Fruit fly (Drosophila melanogaster) whole organism, embryonic: ENCODE data around the gene CG9667.
A peak's percentile ranks its signal among the peaks of the same experiment; 100 is the strongest.

ENCODE experiments used
- CG10147 ChIP-seq: fragments of 200-800 bp; sonication (Bioruptor generic); optimal IDR thresholded peaks from 2 replicates; lab custom pipeline; 2019; ENCODE audit warnings: missing biosample characterization, mild to moderate bottlenecking, missing genetic modification characterization, moderate library complexity
- CG1024 ChIP-seq: fragments of 200-800 bp; sonication (Bioruptor generic); IDR thresholded peaks from 2 replicates; pipeline ENCODE4 v1.3.6; 2022; ENCODE audit warnings: missing biosample characterization, missing genetic modification characterization
- CG10267 ChIP-seq: fragments of 200-800 bp; sonication (Bioruptor generic); optimal IDR thresholded peaks from 2 replicates; lab custom pipeline; 2018; ENCODE audit warnings: missing biosample characterization, mild to moderate bottlenecking, missing genetic modification characterization, moderate library complexity
- CG10543 ChIP-seq: fragments of 200-800 bp; sonication (Bioruptor generic); optimal IDR thresholded peaks from 3 replicates; lab custom pipeline; 2017; ENCODE audit warnings: missing biosample characterization, mild to moderate bottlenecking, missing genetic modification characterization, moderate library complexity
- CG10979 ChIP-seq: fragments of 200-800 bp; sonication (Bioruptor generic); optimal IDR thresholded peaks from 2 replicates; lab custom pipeline; 2018; ENCODE audit warnings: missing biosample characterization, mild to moderate bottlenecking, missing genetic modification characterization, moderate library complexity
- CG12236 ChIP-seq: fragments of 200-800 bp; sonication (Bioruptor generic); optimal IDR thresholded peaks from 2 replicates; lab custom pipeline; 2016; ENCODE audit warnings: missing biosample characterization, missing genetic modification characterization
- CG13624 ChIP-seq: fragments of 200-800 bp; sonication (Bioruptor generic); optimal IDR thresholded peaks from 2 replicates; lab custom pipeline; 2016; ENCODE audit warnings: missing biosample characterization, missing genetic modification characterization
- CG14014 ChIP-seq: fragments of 200-800 bp; sonication (Bioruptor generic); IDR thresholded peaks from 2 replicates; pipeline ENCODE4 v1.3.6; 2022; ENCODE audit warnings: missing biosample characterization, missing genetic modification characterization
- CG14710 ChIP-seq: fragments of 200-800 bp; sonication (Bioruptor generic); optimal IDR thresholded peaks from 3 replicates; lab custom pipeline; 2019; ENCODE audit warnings: missing biosample characterization, mild to moderate bottlenecking, missing genetic modification characterization, moderate library complexity
- CG1529 ChIP-seq: fragments of 200-800 bp; sonication (Bioruptor generic); optimal IDR thresholded peaks from 3 replicates; lab custom pipeline; 2018; ENCODE audit warnings: missing biosample characterization, missing genetic modification characterization
- CG16863 ChIP-seq: fragments of 200-800 bp; sonication (Bioruptor generic); optimal IDR thresholded peaks from 3 replicates; lab custom pipeline; 2016; ENCODE audit warnings: missing biosample characterization, missing genetic modification characterization
- CG1792 ChIP-seq: fragments of 200-800 bp; sonication (Bioruptor generic); optimal IDR thresholded peaks from 2 replicates; lab custom pipeline; 2016; ENCODE audit warnings: missing biosample characterization, missing genetic modification characterization
- CG18476 ChIP-seq: fragments of 200-800 bp; sonication (Bioruptor generic); optimal IDR thresholded peaks from 2 replicates; lab custom pipeline; 2016; ENCODE audit warnings: missing biosample characterization, mild to moderate bottlenecking, missing genetic modification characterization
- CG2120 ChIP-seq: fragments of 200-800 bp; sonication (Bioruptor generic); optimal IDR thresholded peaks from 3 replicates; lab custom pipeline; 2016; ENCODE audit warnings: missing biosample characterization, missing genetic modification characterization
- CG2129 ChIP-seq: fragments of 200-800 bp; sonication (Bioruptor generic); IDR thresholded peaks from 2 replicates; pipeline ENCODE4 v1.3.6; 2022; ENCODE audit warnings: missing biosample characterization, missing genetic modification characterization; ENCODE audit not compliant: partially characterized antibody
- CG2712 ChIP-seq: fragments of 200-800 bp; optimal IDR thresholded peaks from 3 replicates; lab custom pipeline; 2019; ENCODE audit warnings: missing biosample characterization, mild to moderate bottlenecking, missing genetic modification characterization, moderate library complexity
- CG32772 ChIP-seq: fragments of 200-800 bp; sonication (Bioruptor generic); IDR thresholded peaks from 2 replicates; pipeline ENCODE4 v1.3.6; 2022; ENCODE audit warnings: missing biosample characterization, missing genetic modification characterization
- CG4404 ChIP-seq: fragments of 200-800 bp; sonication (Bioruptor generic); IDR thresholded peaks from 2 replicates; pipeline ENCODE4 v1.3.6; 2022; ENCODE audit warnings: missing biosample characterization, missing genetic modification characterization
- CG5180 ChIP-seq: fragments of 200-800 bp; sonication (Bioruptor generic); optimal IDR thresholded peaks from 3 replicates; lab custom pipeline; 2017; ENCODE audit warnings: missing biosample characterization, missing genetic modification characterization, mild to moderate bottlenecking, moderate library complexity, missing genetic modification reagents
- CG5953 ChIP-seq: fragments of 200-800 bp; sonication (Bioruptor generic); IDR thresholded peaks from 2 replicates; pipeline ENCODE4 v1.3.6; 2022; ENCODE audit warnings: missing biosample characterization, missing genetic modification characterization
- CG6175 ChIP-seq: fragments of 200-800 bp; sonication (Bioruptor generic); IDR thresholded peaks from 3 replicates; pipeline ENCODE4 v1.3.6; 2022; ENCODE audit warnings: missing biosample characterization, missing genetic modification characterization
- CG6689 ChIP-seq: fragments of 200-800 bp; sonication (Bioruptor generic); IDR thresholded peaks from 2 replicates; pipeline ENCODE4 v1.3.6; 2022; ENCODE audit warnings: missing biosample characterization, missing genetic modification characterization
- CG8359 ChIP-seq: fragments of 200-800 bp; sonication (Bioruptor generic); optimal IDR thresholded peaks from 2 replicates; lab custom pipeline; 2017; ENCODE audit warnings: missing biosample characterization, mild to moderate bottlenecking, missing genetic modification characterization, borderline replicate concordance
- CG8765 ChIP-seq: fragments of 200-800 bp; sonication (Bioruptor generic); IDR thresholded peaks from 2 replicates; pipeline ENCODE4 v1.3.6; 2022; ENCODE audit warnings: missing biosample characterization, missing genetic modification characterization
- HLH54F ChIP-seq: fragments of 200-800 bp; sonication (Bioruptor generic); optimal IDR thresholded peaks from 3 replicates; lab custom pipeline; 2016; ENCODE audit warnings: missing biosample characterization, missing genetic modification characterization
- Hr51 ChIP-seq, 2 experiments: fragments of 200-800 bp; sonication (Bioruptor generic); optimal IDR thresholded peaks; 2 replicates in 1 of 2; 3 replicates in 1 of 2; lab custom pipeline; 2016 to 2018; ENCODE audit warnings: missing biosample characterization in 2 of 2, missing genetic modification characterization in 2 of 2, mild to moderate bottlenecking in 1 of 2, moderate library complexity in 1 of 2
- MESR4 ChIP-seq: fragments of 200-800 bp; sonication (Bioruptor generic); optimal IDR thresholded peaks from 2 replicates; lab custom pipeline; 2018; ENCODE audit warnings: missing biosample characterization, mild to moderate bottlenecking, missing genetic modification characterization, moderate library complexity
- Max ChIP-seq: fragments of 200-800 bp; sonication (Bioruptor generic); optimal IDR thresholded peaks from 2 replicates; lab custom pipeline; 2016; ENCODE audit warnings: missing biosample characterization, mild to moderate bottlenecking, missing genetic modification characterization
- Optix ChIP-seq: fragments of 200-800 bp; sonication (Bioruptor generic); IDR thresholded peaks from 3 replicates; pipeline ENCODE4 v1.3.6; 2022; ENCODE audit warnings: missing biosample characterization, missing genetic modification characterization
- Spps ChIP-seq: fragments of 200-800 bp; sonication (Bioruptor generic); optimal IDR thresholded peaks from 2 replicates; lab custom pipeline; 2018; ENCODE audit warnings: missing biosample characterization, mild to moderate bottlenecking, missing genetic modification characterization
- Xbp1 ChIP-seq: fragments of 200-800 bp; sonication (Bioruptor generic); optimal IDR thresholded peaks from 3 replicates; lab custom pipeline; 2016; ENCODE audit warnings: missing biosample characterization, mild to moderate bottlenecking, missing genetic modification characterization
- al ChIP-seq: fragments of 200-800 bp; sonication (Bioruptor generic); IDR thresholded peaks from 2 replicates; pipeline ENCODE4 v1.3.6; 2022; ENCODE audit warnings: missing biosample characterization, missing genetic modification characterization
- bcd ChIP-seq: fragments of 200-800 bp; sonication (Bioruptor generic); optimal IDR thresholded peaks from 2 replicates; lab custom pipeline; 2017; ENCODE audit warnings: missing biosample characterization, mild to moderate bottlenecking, missing genetic modification characterization
- chif ChIP-seq, 2 experiments: fragments of 200-800 bp; sonication (Bioruptor generic); optimal IDR thresholded peaks; 3 replicates each; lab custom pipeline; 2016; ENCODE audit warnings: missing biosample characterization in 2 of 2, missing genetic modification characterization in 2 of 2
- disco-r ChIP-seq: fragments of 200-800 bp; sonication (Bioruptor generic); optimal IDR thresholded peaks from 2 replicates; lab custom pipeline; 2016; ENCODE audit warnings: missing biosample characterization, missing genetic modification characterization
- gem ChIP-seq: fragments of 200-800 bp; sonication (Bioruptor generic); optimal IDR thresholded peaks from 2 replicates; lab custom pipeline; 2019; ENCODE audit warnings: missing biosample characterization, mild to moderate bottlenecking, missing genetic modification characterization, moderate library complexity
- ham ChIP-seq: fragments of 200-800 bp; sonication (Bioruptor generic); IDR thresholded peaks from 2 replicates; pipeline ENCODE4 v1.3.6; 2022; ENCODE audit warnings: missing biosample characterization, missing genetic modification characterization
- insv ChIP-seq, 2 experiments: fragments of 200-800 bp; sonication (Bioruptor generic); optimal IDR thresholded peaks; 3 replicates each; lab custom pipeline; 2016 to 2018; ENCODE audit warnings: missing biosample characterization in 2 of 2, missing genetic modification characterization in 2 of 2
- lab ChIP-seq: fragments of 200-800 bp; sonication (Bioruptor generic); optimal IDR thresholded peaks from 3 replicates; lab custom pipeline; 2017; ENCODE audit warnings: missing biosample characterization, missing genetic modification characterization, mild to moderate bottlenecking, moderate library complexity, missing genetic modification reagents
- onecut ChIP-seq: fragments of 200-800 bp; sonication (Bioruptor generic); IDR thresholded peaks from 2 replicates; pipeline ENCODE4 v1.3.6; 2022; ENCODE audit warnings: missing biosample characterization, missing genetic modification characterization
- p53 ChIP-seq: fragments of 200-800 bp; sonication (Bioruptor generic); optimal IDR thresholded peaks from 2 replicates; lab custom pipeline; 2016; ENCODE audit warnings: missing biosample characterization, missing genetic modification characterization
- pita ChIP-seq: fragments of 200-800 bp; sonication (Bioruptor generic); optimal IDR thresholded peaks from 2 replicates; lab custom pipeline; 2017; ENCODE audit warnings: missing biosample characterization, mild to moderate bottlenecking, missing genetic modification characterization
- ranshi ChIP-seq: fragments of 200-800 bp; sonication (Bioruptor generic); IDR thresholded peaks from 2 replicates; pipeline ENCODE4 v1.3.6; 2022; ENCODE audit warnings: missing biosample characterization, missing genetic modification characterization
- seq ChIP-seq: fragments of 200-800 bp; sonication (Bioruptor generic); IDR thresholded peaks from 2 replicates; pipeline ENCODE4 v1.3.6; 2022; ENCODE audit warnings: missing biosample characterization, missing genetic modification characterization
- stwl ChIP-seq: fragments of 200-800 bp; sonication (Bioruptor generic); optimal IDR thresholded peaks from 3 replicates; lab custom pipeline; 2018; ENCODE audit warnings: missing biosample characterization, mild to moderate bottlenecking, missing genetic modification characterization, moderate library complexity
- tll ChIP-seq, 2 experiments: fragments of 200-800 bp in 1 of 2; fragments of >200 bp in 1 of 2; sonication (Bioruptor generic) in 1 of 2; optimal IDR thresholded peaks; 2 replicates each; lab custom pipeline; 2017 to 2019; ENCODE audit warnings: missing biosample characterization in 2 of 2, missing genetic modification characterization in 2 of 2, mild to moderate bottlenecking in 1 of 2, moderate library complexity in 1 of 2
- twi ChIP-seq: fragments of 200-800 bp; optimal IDR thresholded peaks from 2 replicates; lab custom pipeline; 2019; ENCODE audit warnings: missing biosample characterization, mild to moderate bottlenecking, missing genetic modification characterization, moderate library complexity
- wdn ChIP-seq: fragments of 200-800 bp; sonication (Bioruptor generic); IDR thresholded peaks from 2 replicates; pipeline ENCODE4 v1.3.6; 2022; ENCODE audit warnings: missing biosample characterization, missing genetic modification characterization

The CG9667 gene

DNA sequence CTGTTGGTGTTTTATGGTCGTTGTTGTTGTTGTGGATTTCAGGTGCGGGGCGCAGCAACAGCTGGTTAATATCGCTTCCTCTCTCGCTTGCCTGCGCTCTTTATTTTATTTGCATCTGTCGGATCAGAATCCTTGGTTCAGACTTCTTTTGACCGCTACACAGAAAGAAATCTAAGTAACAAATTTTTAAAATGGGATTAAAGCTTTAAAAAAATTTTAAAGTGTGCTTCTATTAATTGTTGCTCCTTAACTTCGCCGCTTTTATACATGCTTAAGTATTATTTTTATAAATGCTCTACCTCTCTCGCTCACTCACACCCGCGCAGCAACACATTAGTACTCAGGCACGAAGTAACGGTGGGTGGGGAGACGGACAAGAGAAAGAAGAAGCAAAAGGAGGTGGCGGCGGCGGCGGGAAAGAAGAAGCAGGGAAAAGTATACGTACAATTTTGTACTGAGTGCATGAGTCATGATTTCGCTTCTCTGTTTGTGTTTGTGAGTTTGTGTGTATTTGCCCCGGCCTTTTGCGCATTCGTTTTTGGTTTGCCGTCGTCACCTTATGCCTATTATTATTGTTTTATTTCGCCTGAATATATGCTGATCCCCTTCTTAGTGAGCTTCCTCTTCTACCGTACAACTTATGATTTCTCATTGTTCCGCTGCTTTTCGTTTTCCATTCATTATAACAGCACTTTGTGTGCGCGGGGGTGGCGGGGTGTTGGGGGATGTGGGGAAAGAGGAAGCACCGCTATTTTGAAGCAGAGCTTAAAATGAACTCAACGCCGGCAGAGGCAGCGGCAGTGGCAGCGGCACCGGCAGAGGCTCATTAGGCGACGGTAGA, 12.1 kb downstream of the CG9667 start (continued):
- TF ChIP-seq Hr51 (GFP tag; optimal IDR thresholded peaks at IDR 0.05; lab: Kevin White, UChicago) (peak; percentile 81 to 83), CG10979 (peak; percentile 89), CG4404 (GFP tag; lab: Robert Waterston, UW) (peak; percentile 57), CG12236 (peak; percentile 73), wdn (GFP tag; lab: Robert Waterston, UW) (peak; percentile 82), al (GFP tag; lab: Robert Waterston, UW) (peak; percentile 58), CG8765 (peak; percentile 69), CG14014 (GFP tag; lab: Robert Waterston, UW) (peak; percentile 85), onecut (GFP tag; lab: Robert Waterston, UW) (no peak), CG8359 (GFP tag; lab: Kevin White, UChicago) (peak; percentile 71), HLH54F (GFP tag; lab: Kevin White, UChicago) (peak; percentile 79), Xbp1 (peak; percentile 80), tll (GFP tag; optimal IDR thresholded peaks at IDR 0.05; lab: Kevin White, UChicago) (peak in 1 of 2 experiments; percentile 19), CG2120 (peak; percentile 87), CG13624 (peak; percentile 86), CG18476 (peak; percentile 79), twi (tag; lab: Kevin White, UChicago) (peak; percentile 49), CG14710 (tag; lab: Kevin White, UChicago) (peak; percentile 77), CG10543 (GFP tag; lab: Kevin White, UChicago) (peak; percentile 72), CG1024 (GFP tag; lab: Robert Waterston, UW) (peak; percentile 47; the same call in 1 of the 2 replicates), CG6689 (GFP tag; lab: Robert Waterston, UW) (peak; percentile 75), lab (GFP tag; lab: Kevin White, UChicago) (peak; percentile 92), CG32772 (GFP tag; lab: Robert Waterston, UW) (peak; percentile 81), bcd (GFP tag; lab: Kevin White, UChicago) (peak; percentile 86), stwl (tag; lab: Kevin White, UChicago) (peak; percentile 38), CG5180 (peak; percentile 41), CG2712 (tag; lab: Kevin White, UChicago) (peak; percentile 80), p53 (GFP tag; lab: Kevin White, UChicago) (peak; percentile 45), CG16863 (GFP tag; lab: Kevin White, UChicago) (peak; percentile 73), Max (GFP tag; lab: Kevin White, UChicago) (peak; percentile 75), CG10267 (peak; percentile 81), Optix (GFP tag; lab: Robert Waterston, UW) (peak; percentile 82), CG10147 (peak; percentile 71), CG2129 (GFP tag; lab: Robert Waterston, UW) (no peak), MESR4 (GFP tag; lab: Kevin White, UChicago) (peak; percentile 7), CG1529 (GFP tag; lab: Kevin White, UChicago) (peak; percentile 71), chif (GFP tag; optimal IDR thresholded peaks at IDR 0.05; lab: Kevin White, UChicago) (peak; percentile 85 to 88), ham (0 out of 2 replicates have a peak, but pooled peaks have one; percentile 49), disco-r (GFP tag; lab: Kevin White, UChicago) (peak; percentile 54), CG1792 (peak; percentile 65), CG5953 (GFP tag; lab: Robert Waterston, UW) (peak; percentile 65), Spps (peak; percentile 79), gem (tag; lab: Kevin White, UChicago) (peak; percentile 87), CG6175 (GFP tag; lab: Robert Waterston, UW) (peak; percentile 63), pita (GFP tag; lab: Kevin White, UChicago) (no peak), insv (GFP tag; optimal IDR thresholded peaks at IDR 0.05; lab: Kevin White, UChicago) (no peak), seq (GFP tag; lab: Robert Waterston, UW) (peak; percentile 80), ranshi (GFP tag; lab: Robert Waterston, UW) (peak; percentile 78)
